Worm (Caenorhabditis elegans) whole organism, L3 larva: ENCODE data around the gene R160.5.
A peak's percentile ranks its signal among the peaks of the same experiment; 100 is the strongest.

Experiments
- R02D3.7 ChIP-seq: fragments of 150-350 bp; optimal IDR thresholded peaks from 2 replicates; lab custom pipeline; 2014; ENCODE audit warnings: missing biosample characterization, missing genetic modification characterization
- ZK546.5 ChIP-seq: sonication (generic microtip); optimal IDR thresholded peaks from 2 replicates; lab custom pipeline; 2017; ENCODE audit warnings: missing biosample characterization, missing genetic modification characterization
- aly-2 ChIP-seq: fragments of 150-350 bp; optimal IDR thresholded peaks from 2 replicates; lab custom pipeline; 2014; ENCODE audit warnings: missing biosample characterization, missing genetic modification characterization
- ama-1 ChIP-seq: fragments of 150-350 bp; optimal IDR thresholded peaks from 2 replicates; lab custom pipeline; 2018
- daf-12 ChIP-seq: fragments of 150-350 bp; optimal IDR thresholded peaks from 2 replicates; lab custom pipeline; 2014; ENCODE audit warnings: missing biosample characterization, missing genetic modification reagents, missing genetic modification characterization
- egl-27 ChIP-seq: sonication (generic microtip); optimal IDR thresholded peaks from 4 replicates; lab custom pipeline; 2017; ENCODE audit warnings: missing biosample characterization, missing genetic modification reagents, missing genetic modification characterization
- elt-1 ChIP-seq: fragments of 150-350 bp; optimal IDR thresholded peaks from 2 replicates; lab custom pipeline; 2014; ENCODE audit warnings: missing biosample characterization, missing genetic modification characterization
- elt-2 ChIP-seq: sonication (generic microtip); optimal IDR thresholded peaks from 2 replicates; lab custom pipeline; 2016; ENCODE audit warnings: missing genetic modification reagents, mild to moderate bottlenecking, missing genetic modification characterization, missing compliant biosample characterization
- elt-3 ChIP-seq, 3 experiments: fragments of 150-350 bp in 1 of 3; sonication (generic microtip) in 2 of 3; optimal IDR thresholded peaks; 2 replicates in 2 of 3; 4 replicates in 1 of 3; lab custom pipeline; 2014 to 2017; ENCODE audit warnings: missing biosample characterization in 3 of 3, missing genetic modification characterization in 3 of 3
- eor-1 ChIP-seq, 2 experiments: fragments of 150-350 bp; optimal IDR thresholded peaks; 2 replicates each; lab custom pipeline; 2014 to 2018; ENCODE audit warnings: missing biosample characterization in 2 of 2, missing genetic modification characterization in 2 of 2
- fkh-10 ChIP-seq: sonication (generic microtip); optimal IDR thresholded peaks from 2 replicates; lab custom pipeline; 2017; ENCODE audit warnings: missing biosample characterization, missing genetic modification reagents, missing genetic modification characterization
- fos-1 ChIP-seq: fragments of 150-350 bp; optimal IDR thresholded peaks from 2 replicates; lab custom pipeline; 2014; ENCODE audit warnings: missing biosample characterization, missing genetic modification characterization
- hmg-11 ChIP-seq: sonication (generic microtip); optimal IDR thresholded peaks from 2 replicates; lab custom pipeline; 2016; ENCODE audit warnings: missing genetic modification characterization, missing compliant biosample characterization
- lin-15B ChIP-seq: fragments of 150-350 bp; optimal IDR thresholded peaks from 2 replicates; lab custom pipeline; 2014; ENCODE audit warnings: missing biosample characterization, missing genetic modification characterization
- lin-39 ChIP-seq: fragments of 150-350 bp; optimal IDR thresholded peaks from 2 replicates; lab custom pipeline; 2018; ENCODE audit warnings: missing biosample characterization, missing genetic modification reagents, missing genetic modification characterization
- lsy-12 ChIP-seq: sonication (generic microtip); optimal IDR thresholded peaks from 2 replicates; lab custom pipeline; 2016; ENCODE audit warnings: mild to moderate bottlenecking, missing genetic modification characterization, missing compliant biosample characterization
- mdl-1 ChIP-seq: fragments of 150-350 bp; optimal IDR thresholded peaks from 2 replicates; lab custom pipeline; 2014; ENCODE audit warnings: missing biosample characterization, missing genetic modification characterization
- nfya-1 ChIP-seq: sonication (generic microtip); optimal IDR thresholded peaks from 2 replicates; lab custom pipeline; 2017; ENCODE audit warnings: missing genetic modification characterization, mild to moderate bottlenecking, missing compliant biosample characterization, antibody characterized with exemption, moderate library complexity; ENCODE audit not compliant: insufficient read depth
- nhr-11 ChIP-seq: fragments of 150-350 bp; optimal IDR thresholded peaks from 2 replicates; lab custom pipeline; 2014; ENCODE audit warnings: missing biosample characterization, missing genetic modification characterization
- nhr-12 ChIP-seq: fragments of 150-350 bp; optimal IDR thresholded peaks from 2 replicates; lab custom pipeline; 2014; ENCODE audit warnings: missing biosample characterization, missing genetic modification characterization
- nhr-23 ChIP-seq: fragments of 150-350 bp; optimal IDR thresholded peaks from 2 replicates; lab custom pipeline; 2014; ENCODE audit warnings: missing biosample characterization, missing genetic modification reagents, missing genetic modification characterization
- nhr-237 ChIP-seq: fragments of 150-350 bp; optimal IDR thresholded peaks from 2 replicates; lab custom pipeline; 2014; ENCODE audit warnings: missing biosample characterization, missing genetic modification characterization
- nhr-28 ChIP-seq: fragments of 150-350 bp; optimal IDR thresholded peaks from 2 replicates; lab custom pipeline; 2014; ENCODE audit warnings: missing biosample characterization, missing genetic modification characterization
- nhr-76 ChIP-seq: fragments of 150-350 bp; sonication (generic microtip); optimal IDR thresholded peaks from 5 replicates; lab custom pipeline; 2014; ENCODE audit warnings: missing biosample characterization, missing genetic modification characterization
- nhr-77 ChIP-seq: fragments of 150-350 bp; optimal IDR thresholded peaks from 2 replicates; lab custom pipeline; 2014; ENCODE audit warnings: missing biosample characterization, missing genetic modification characterization
- pha-4 ChIP-seq: fragments of 150-350 bp; optimal IDR thresholded peaks from 2 replicates; lab custom pipeline; 2014; ENCODE audit warnings: missing biosample characterization, missing genetic modification reagents, missing genetic modification characterization
- pqm-1 ChIP-seq: fragments of 150-350 bp; optimal IDR thresholded peaks from 2 replicates; lab custom pipeline; 2017; ENCODE audit warnings: missing biosample characterization, missing genetic modification characterization, inconsistent platforms
- sea-2 ChIP-seq: fragments of 150-350 bp; sonication (generic microtip); optimal IDR thresholded peaks from 4 replicates; lab custom pipeline; 2014; ENCODE audit warnings: missing biosample characterization, missing genetic modification reagents, missing genetic modification characterization
- skn-1 ChIP-seq: fragments of 150-350 bp; optimal IDR thresholded peaks from 2 replicates; lab custom pipeline; 2014; ENCODE audit warnings: missing biosample characterization, missing genetic modification characterization
- snpc-4 ChIP-seq: fragments of 150-350 bp; optimal IDR thresholded peaks from 2 replicates; lab custom pipeline; 2014; ENCODE audit warnings: missing biosample characterization, missing genetic modification characterization
- unc-62 ChIP-seq: fragments of 150-350 bp; sonication (generic microtip); optimal IDR thresholded peaks from 4 replicates; lab custom pipeline; 2014; ENCODE audit warnings: missing biosample characterization, missing genetic modification reagents, missing genetic modification characterization
- zag-1 ChIP-seq: fragments of 150-350 bp; optimal IDR thresholded peaks from 2 replicates; lab custom pipeline; 2014; ENCODE audit warnings: missing biosample characterization, missing genetic modification characterization
- ztf-11 ChIP-seq: fragments of 150-350 bp; optimal IDR thresholded peaks from 2 replicates; lab custom pipeline; 2014; ENCODE audit warnings: missing biosample characterization, missing genetic modification characterization
- ztf-4 ChIP-seq: fragments of 150-350 bp; optimal IDR thresholded peaks from 2 replicates; lab custom pipeline; 2014; ENCODE audit warnings: missing biosample characterization, missing genetic modification characterization

The R160.5 gene

ce11 chrX:4364877-4365276 is 5.8 kb downstream of the R160.5 start, which contains the start of gene F14H12.8:
Gene F14H12.8, minus strand, starts transcription at chrX:4364977.
- TF ChIP-seq elt-2 (tag; lab: Kevin White, UChicago) (no peak), ztf-11 (tag; lab: Kevin White, UChicago) (no peak), skn-1 (tag; lab: Kevin White, UChicago) (no peak), ZK546.5 (tag; lab: Kevin White, UChicago) (no peak), mdl-1 (tag; lab: Kevin White, UChicago) (no peak), nhr-237 (no peak), aly-2 (no peak), egl-27 (tag; lab: Kevin White, UChicago) (no peak)

DNA sequence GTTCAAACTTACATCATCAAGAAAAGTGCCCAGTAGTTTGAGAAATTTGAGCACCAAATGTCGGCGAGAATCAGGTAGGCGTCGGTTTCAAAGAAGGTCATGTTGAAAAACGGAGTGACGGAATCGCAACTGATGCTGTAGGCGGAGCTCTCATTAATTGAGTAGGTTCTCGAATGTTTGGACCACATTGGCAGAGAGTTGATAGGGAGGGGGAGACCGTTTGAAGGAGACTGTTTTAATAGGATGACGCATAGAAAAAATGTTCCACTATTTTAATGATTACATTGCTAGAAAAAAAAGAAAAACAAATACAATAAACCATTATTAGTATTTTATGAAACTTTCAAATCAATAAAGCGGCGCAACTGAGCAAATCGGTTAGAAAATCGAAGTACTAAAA is 7.5 kb downstream of the R160.5 start, which contains the start of gene F14H12.17:
F14H12.17 (minus strand) TSS at position 101 of the 400 bp plus-strand sequence.
- TF ChIP-seq nhr-11 (no peak), nhr-28 (tag; lab: Kevin White, UChicago) (no peak), sea-2 (GFP tag; lab: Kevin White, UChicago) (no peak), pqm-1 (tag; lab: Kevin White, UChicago) (no peak), lin-15B (tag; lab: Kevin White, UChicago) (no peak), R02D3.7 (tag; lab: Kevin White, UChicago) (no peak), nhr-76 (tag; lab: Kevin White, UChicago) (no peak), nfya-1 (tag; lab: Kevin White, UChicago) (no peak), nhr-12 (tag; lab: Kevin White, UChicago) (no peak), ama-1 (lab: Kevin White, UChicago) (no peak), pha-4 (tag; lab: Kevin White, UChicago) (no peak), daf-12 (no peak), skn-1 (tag; lab: Kevin White, UChicago) (no peak), nhr-23 (tag; lab: Kevin White, UChicago) (no peak), fkh-10 (no peak), fos-1 (tag; lab: Kevin White, UChicago) (no peak), nhr-77 (no peak), elt-2 (tag; lab: Kevin White, UChicago) (no peak)

- TF ChIP-seq aly-2 (no peak), pqm-1 (tag; lab: Kevin White, UChicago) (no peak), unc-62 (no peak)
- TF ChIP-seq, all 47 proteins: peak for 0
Measured at ce11 chrX:4362522-4362921, 8.1 kb downstream of the R160.5 start, which contains the start of gene F14H12.7. Gene F14H12.7, minus strand, starts transcription at chrX:4362622.

DNA sequence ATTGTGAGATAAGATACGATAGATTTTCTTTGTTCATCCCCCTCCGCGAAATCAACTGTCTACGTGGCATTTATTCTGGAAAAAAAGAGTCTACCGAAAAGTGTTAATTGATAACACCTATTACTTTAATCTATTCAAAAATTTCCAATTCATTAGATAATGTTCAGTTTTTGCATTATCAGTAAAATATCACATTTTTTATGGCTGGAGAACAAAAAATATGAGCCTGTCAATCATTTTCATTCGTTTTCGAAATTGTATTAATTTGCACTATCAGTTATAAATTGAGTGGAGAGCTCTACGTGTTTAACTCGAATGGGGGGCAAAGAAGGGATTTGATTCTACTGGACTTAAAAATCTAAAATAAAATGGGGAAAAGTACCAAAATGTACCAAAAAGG is 11.6 kb downstream of the R160.5 start:
- TF ChIP-seq elt-2 (tag; lab: Kevin White, UChicago) (peak; percentile 61), lsy-12 (tag; lab: Kevin White, UChicago) (no peak)

DNA sequence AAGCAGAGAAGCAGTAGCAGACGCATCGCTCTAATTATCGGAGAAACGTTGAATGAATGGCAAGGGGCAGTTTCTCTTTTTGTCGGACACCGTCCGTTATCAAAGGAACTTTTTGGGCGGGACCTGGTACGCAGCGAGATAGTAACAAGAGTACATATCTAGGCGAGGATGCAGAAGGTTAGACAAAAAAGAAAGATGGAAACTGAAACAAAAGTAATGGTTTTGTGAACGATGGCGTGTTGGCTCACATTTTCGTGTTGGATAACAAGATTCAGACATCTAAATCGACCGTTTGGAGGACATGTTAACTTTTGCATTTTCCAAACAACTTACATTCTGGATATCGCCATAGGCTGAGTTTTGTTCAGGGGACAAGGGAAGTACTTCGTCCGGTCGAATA is 13.2 kb downstream of the R160.5 start, which contains the start of gene F14H12.6:
F14H12.6 (minus strand) TSS at position 101 of the 400 bp plus-strand sequence.
- TF ChIP-seq R02D3.7 (tag; lab: Kevin White, UChicago) (no peak), unc-62 (no peak), elt-1 (tag; lab: Kevin White, UChicago) (no peak), lin-39 (tag; lab: Kevin White, UChicago) (no peak), ZK546.5 (tag; lab: Kevin White, UChicago) (no peak), zag-1 (tag; lab: Kevin White, UChicago) (no peak), hmg-11 (no peak), elt-3 (tag; optimal IDR thresholded peaks at IDR 0.05; lab: Kevin White, UChicago) (no peak)

DNA sequence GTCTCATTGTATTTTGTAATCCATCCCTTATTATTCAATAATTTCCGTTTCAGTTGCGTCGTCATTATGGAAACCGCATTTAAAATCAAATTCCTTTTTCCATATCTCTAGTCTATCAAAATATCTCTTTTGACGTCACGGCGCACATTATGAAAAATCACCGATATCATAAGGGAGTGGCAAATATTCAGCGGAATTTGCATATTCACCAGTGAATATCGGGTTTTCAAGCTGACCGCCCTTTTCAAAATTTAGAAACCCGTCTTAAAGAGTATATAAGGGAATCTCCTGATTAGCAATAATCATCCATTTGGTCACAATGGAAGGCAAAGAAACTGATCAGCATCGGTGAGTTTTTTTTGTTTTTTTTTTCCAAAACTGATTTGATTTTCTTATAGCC is 17.3 kb downstream of the R160.5 start, which contains the start of gene col-165:
col-165 (plus strand) TSS at position 301 of the 400 bp plus-strand sequence.
- TF ChIP-seq nfya-1 (tag; lab: Kevin White, UChicago) (no peak), zag-1 (tag; lab: Kevin White, UChicago) (no peak), nhr-12 (tag; lab: Kevin White, UChicago) (no peak), aly-2 (no peak), eor-1 (tag; optimal IDR thresholded peaks at IDR 0.05; lab: Kevin White, UChicago) (no peak), nhr-77 (no peak), nhr-11 (no peak), unc-62 (no peak), ztf-4 (tag; lab: Kevin White, UChicago) (no peak), pqm-1 (tag; lab: Kevin White, UChicago) (no peak), snpc-4 (no peak), hmg-11 (no peak)
